Fruit fly (Drosophila melanogaster) whole organism, embryonic: ENCODE measurements around the gene Or67a.

ENCODE experiments used
- B-H2 ChIP-seq: fragments of 200-800 bp; sonication (Bioruptor generic); optimal IDR thresholded peaks from 2 replicates; lab custom pipeline; 2018; ENCODE audit warnings: missing biosample characterization, mild to moderate bottlenecking, missing genetic modification characterization
- CG10267 ChIP-seq: fragments of 200-800 bp; sonication (Bioruptor generic); optimal IDR thresholded peaks from 2 replicates; lab custom pipeline; 2018; ENCODE audit warnings: missing biosample characterization, mild to moderate bottlenecking, missing genetic modification characterization, moderate library complexity
- CG10654 ChIP-seq: fragments of 200-800 bp; sonication (Bioruptor generic); optimal IDR thresholded peaks from 2 replicates; lab custom pipeline; 2016; ENCODE audit warnings: missing biosample characterization, missing genetic modification characterization
- CG10979 ChIP-seq: fragments of 200-800 bp; sonication (Bioruptor generic); optimal IDR thresholded peaks from 2 replicates; lab custom pipeline; 2018; ENCODE audit warnings: missing biosample characterization, mild to moderate bottlenecking, missing genetic modification characterization, moderate library complexity
- CG11723 ChIP-seq: fragments of 200-800 bp; sonication (Bioruptor generic); optimal IDR thresholded peaks from 2 replicates; lab custom pipeline; 2017; ENCODE audit warnings: missing biosample characterization, mild to moderate bottlenecking, missing genetic modification characterization
- CG12942 ChIP-seq: fragments of 200-800 bp; sonication (Bioruptor generic); optimal IDR thresholded peaks from 3 replicates; lab custom pipeline; 2016; ENCODE audit warnings: missing biosample characterization, missing genetic modification characterization
- CG1647 ChIP-seq: fragments of 200-800 bp; sonication (Bioruptor generic); optimal IDR thresholded peaks from 3 replicates; lab custom pipeline; 2016; ENCODE audit warnings: missing biosample characterization, missing genetic modification characterization
- CG16779 ChIP-seq: fragments of 200-800 bp; sonication (Bioruptor generic); IDR thresholded peaks from 2 replicates; pipeline ENCODE4 v1.3.6; 2022; ENCODE audit warnings: missing biosample characterization, missing genetic modification characterization
- CG18262 ChIP-seq: fragments of 200-800 bp; optimal IDR thresholded peaks from 3 replicates; lab custom pipeline; 2019; ENCODE audit warnings: missing biosample characterization, mild to moderate bottlenecking, missing genetic modification characterization, moderate library complexity
- CG2120 ChIP-seq: fragments of 200-800 bp; sonication (Bioruptor generic); optimal IDR thresholded peaks from 3 replicates; lab custom pipeline; 2016; ENCODE audit warnings: missing biosample characterization, missing genetic modification characterization
- CG32532 ChIP-seq: fragments of 200-800 bp; sonication (Bioruptor generic); IDR thresholded peaks from 2 replicates; pipeline ENCODE4 v1.3.6; 2022; ENCODE audit warnings: missing biosample characterization, missing genetic modification characterization
- CG4617 ChIP-seq: fragments of 200-800 bp; sonication (Bioruptor generic); optimal IDR thresholded peaks from 3 replicates; lab custom pipeline; 2016; ENCODE audit warnings: missing biosample characterization, missing genetic modification characterization, borderline replicate concordance
- CG4707 ChIP-seq: fragments of 200-800 bp; sonication (Bioruptor generic); optimal IDR thresholded peaks from 2 replicates; lab custom pipeline; 2018; ENCODE audit warnings: missing biosample characterization, mild to moderate bottlenecking, missing genetic modification characterization, moderate library complexity
- CG5180 ChIP-seq: fragments of 200-800 bp; sonication (Bioruptor generic); optimal IDR thresholded peaks from 3 replicates; lab custom pipeline; 2017; ENCODE audit warnings: missing biosample characterization, missing genetic modification characterization, mild to moderate bottlenecking, moderate library complexity, missing genetic modification reagents
- CG6765 ChIP-seq: fragments of 200-800 bp; sonication (Bioruptor generic); optimal IDR thresholded peaks from 3 replicates; lab custom pipeline; 2017; ENCODE audit warnings: missing biosample characterization, mild to moderate bottlenecking, missing genetic modification characterization
- CG7271 ChIP-seq: fragments of 200-800 bp; sonication (Bioruptor generic); optimal IDR thresholded peaks from 2 replicates; lab custom pipeline; 2018; ENCODE audit warnings: missing biosample characterization, mild to moderate bottlenecking, missing genetic modification characterization, moderate library complexity
- CG7372 ChIP-seq: fragments of 200-800 bp; sonication (Bioruptor generic); IDR thresholded peaks from 2 replicates; pipeline ENCODE4 v1.3.6; 2022; ENCODE audit warnings: missing biosample characterization, missing genetic modification characterization
- CG7786 ChIP-seq: fragments of 200-800 bp; sonication (Bioruptor generic); optimal IDR thresholded peaks from 2 replicates; lab custom pipeline; 2016; ENCODE audit warnings: missing biosample characterization, missing genetic modification characterization
- CG7963 ChIP-seq: fragments of 200-800 bp; sonication (Bioruptor generic); IDR thresholded peaks from 3 replicates; pipeline ENCODE4 v1.3.6; 2022; ENCODE audit warnings: missing biosample characterization, missing genetic modification characterization; ENCODE audit not compliant: partially characterized antibody
- CG8290 ChIP-seq, 3 experiments: fragments of 200-800 bp; sonication (Bioruptor generic); optimal IDR thresholded peaks; 2 replicates each; lab custom pipeline; 2016 to 2019; ENCODE audit warnings: missing biosample characterization in 3 of 3, missing genetic modification characterization in 3 of 3, mild to moderate bottlenecking in 2 of 3, moderate library complexity in 1 of 3
- CG9797 ChIP-seq: fragments of 200-800 bp; sonication (Bioruptor generic); optimal IDR thresholded peaks from 3 replicates; lab custom pipeline; 2018; ENCODE audit warnings: missing biosample characterization, mild to moderate bottlenecking, missing genetic modification characterization
- D19A ChIP-seq: fragments of 200-800 bp; optimal IDR thresholded peaks from 3 replicates; lab custom pipeline; 2019; ENCODE audit warnings: missing biosample characterization, mild to moderate bottlenecking, missing genetic modification characterization, moderate library complexity
- Deaf1 ChIP-seq: fragments of 200-800 bp; optimal IDR thresholded peaks from 3 replicates; lab custom pipeline; 2019; ENCODE audit warnings: missing biosample characterization, mild to moderate bottlenecking, missing genetic modification characterization, moderate library complexity
- Doc2 ChIP-seq: fragments of 200-800 bp; sonication (Bioruptor generic); IDR thresholded peaks from 2 replicates; pipeline ENCODE4 v1.3.6; 2022; ENCODE audit warnings: missing biosample characterization, missing genetic modification characterization
- Fer1 ChIP-seq: fragments of 200-800 bp; sonication (Bioruptor generic); optimal IDR thresholded peaks from 2 replicates; lab custom pipeline; 2017; ENCODE audit warnings: missing biosample characterization, mild to moderate bottlenecking, missing genetic modification characterization
- H15 ChIP-seq: fragments of 200-800 bp; sonication (Bioruptor generic); IDR thresholded peaks from 3 replicates; pipeline ENCODE4 v1.3.6; 2022; ENCODE audit warnings: missing biosample characterization, missing genetic modification characterization
- H2.0 ChIP-seq: fragments of 200-800 bp; sonication (Bioruptor generic); IDR thresholded peaks from 2 replicates; pipeline ENCODE4 v1.3.6; 2022; ENCODE audit warnings: missing biosample characterization, missing genetic modification characterization
- HLH4C ChIP-seq: fragments of 200-800 bp; sonication (Bioruptor generic); IDR thresholded peaks from 3 replicates; pipeline ENCODE4 v1.3.6; 2022; ENCODE audit warnings: missing biosample characterization, missing genetic modification characterization; ENCODE audit not compliant: partially characterized antibody
- Hr39 ChIP-seq: fragments of >200 bp; optimal IDR thresholded peaks from 2 replicates; lab custom pipeline; 2017
- Jarid2 ChIP-seq: fragments of 200-800 bp; sonication (Bioruptor generic); optimal IDR thresholded peaks from 3 replicates; lab custom pipeline; 2017; ENCODE audit warnings: mild to moderate bottlenecking, missing biosample characterization, missing genetic modification reagents, missing genetic modification characterization
- Mes4 ChIP-seq: fragments of 200-800 bp; sonication (Bioruptor generic); optimal IDR thresholded peaks from 2 replicates; lab custom pipeline; 2016; ENCODE audit warnings: missing biosample characterization, missing genetic modification characterization
- Opbp ChIP-seq: fragments of 200-800 bp; sonication (Bioruptor generic); IDR thresholded peaks from 3 replicates; pipeline ENCODE4 v1.3.6; 2022; ENCODE audit warnings: missing biosample characterization, missing genetic modification characterization; ENCODE audit not compliant: partially characterized antibody
- cato ChIP-seq: fragments of 200-800 bp; sonication (Bioruptor generic); optimal IDR thresholded peaks from 2 replicates; lab custom pipeline; 2016; ENCODE audit warnings: missing biosample characterization, missing genetic modification characterization, borderline replicate concordance
- ci ChIP-seq: fragments of 200-800 bp; sonication (Bioruptor generic); IDR thresholded peaks from 3 replicates; pipeline ENCODE4 v1.3.6; 2022; ENCODE audit warnings: missing biosample characterization, missing genetic modification characterization
- gsb ChIP-seq: fragments of 200-800 bp; sonication (Bioruptor generic); IDR thresholded peaks from 2 replicates; pipeline ENCODE4 v1.3.6; 2022; ENCODE audit warnings: missing biosample characterization, missing genetic modification characterization
- nerfin-1 ChIP-seq: fragments of 200-800 bp; sonication (Bioruptor generic); optimal IDR thresholded peaks from 3 replicates; lab custom pipeline; 2019; ENCODE audit warnings: missing biosample characterization, mild to moderate bottlenecking, missing genetic modification characterization, moderate library complexity
- nom ChIP-seq: fragments of 200-800 bp; sonication (Bioruptor generic); optimal IDR thresholded peaks from 2 replicates; lab custom pipeline; 2017; ENCODE audit warnings: missing biosample characterization, missing genetic modification characterization, mild to moderate bottlenecking, moderate library complexity, missing genetic modification reagents
- otp ChIP-seq: fragments of 200-800 bp; sonication (Bioruptor generic); IDR thresholded peaks from 3 replicates; pipeline ENCODE4, ENCODE4 v1.3.6; 2022; ENCODE audit warnings: missing biosample characterization, missing genetic modification characterization
- pfk ChIP-seq: fragments of 200-800 bp; sonication (Bioruptor generic); optimal IDR thresholded peaks from 2 replicates; lab custom pipeline; 2018; ENCODE audit warnings: missing biosample characterization, mild to moderate bottlenecking, missing genetic modification characterization, moderate library complexity
- pum ChIP-seq: fragments of 200-800 bp; sonication (Bioruptor generic); optimal IDR thresholded peaks from 2 replicates; lab custom pipeline; 2016; ENCODE audit warnings: missing biosample characterization, missing genetic modification characterization
- sd ChIP-seq: fragments of 200-800 bp; sonication (Bioruptor generic); optimal IDR thresholded peaks from 3 replicates; lab custom pipeline; 2018; ENCODE audit warnings: missing biosample characterization, mild to moderate bottlenecking, missing genetic modification characterization, moderate library complexity
- so ChIP-seq: fragments of 200-800 bp; sonication (Bioruptor generic); IDR thresholded peaks from 3 replicates; pipeline ENCODE4 v1.3.6; 2022; ENCODE audit warnings: missing biosample characterization, missing genetic modification characterization
- sug ChIP-seq: fragments of 200-800 bp; optimal IDR thresholded peaks from 2 replicates; lab custom pipeline; 2019; ENCODE audit warnings: missing biosample characterization, mild to moderate bottlenecking, missing genetic modification characterization, moderate library complexity
- toy ChIP-seq: fragments of 200-800 bp; sonication (Bioruptor generic); IDR thresholded peaks from 2 replicates; pipeline ENCODE4 v1.3.6; 2022; ENCODE audit warnings: missing biosample characterization, missing genetic modification characterization
- trh ChIP-seq: fragments of 200-800 bp; sonication (Bioruptor generic); optimal IDR thresholded peaks from 2 replicates; lab custom pipeline; 2016; ENCODE audit warnings: missing biosample characterization, missing genetic modification characterization
- wor ChIP-seq: fragments of 200-800 bp; sonication (Bioruptor generic); IDR thresholded peaks from 2 replicates; pipeline ENCODE4 v1.3.6; 2022; ENCODE audit warnings: missing biosample characterization, missing genetic modification characterization
- z ChIP-seq: fragments of 200-800 bp; sonication (Bioruptor generic); IDR thresholded peaks from 3 replicates; pipeline ENCODE4 v1.3.6; 2022; ENCODE audit warnings: missing biosample characterization, missing genetic modification characterization
- zfh1 ChIP-seq: fragments of 200-800 bp; sonication (Bioruptor generic); IDR thresholded peaks from 3 replicates; pipeline ENCODE4 v1.3.6; 2022; ENCODE audit warnings: missing biosample characterization, missing genetic modification characterization

Gene Or67a

dm6 chr3L:9511287-9512256 is 17.3 kb upstream of the Or67a start, which contains the start of gene RpS9 (continued):
- TF ChIP-seq CG10979 (tag; lab: Kevin White, UChicago) (peak; percentile 21), ci (GFP tag; lab: Robert Waterston, UW) (peak; percentile 49; the same call in 1 of the 3 replicates), Fer1 (GFP tag; lab: Kevin White, UChicago) (peak; percentile 57), pfk (GFP tag; lab: Kevin White, UChicago) (peak; percentile 70), cato (GFP tag; lab: Kevin White, UChicago) (no peak), Mes4 (peak; percentile 68), so (GFP tag; lab: Robert Waterston, UW) (0 out of 3 replicates have a peak, but pooled peaks have one; percentile 44), CG7271 (tag; lab: Kevin White, UChicago) (peak; percentile 20), toy (GFP tag; lab: Robert Waterston, UW) (no peak), z (GFP tag; lab: Robert Waterston, UW) (no peak), gsb (GFP tag; lab: Robert Waterston, UW) (no peak), D19A (tag; lab: Kevin White, UChicago) (no peak), CG9797 (GFP tag; lab: Kevin White, UChicago) (peak; percentile 74), CG16779 (GFP tag; lab: Robert Waterston, UW) (no peak), CG7372 (GFP tag; lab: Robert Waterston, UW) (no peak), CG8290 (GFP tag; optimal IDR thresholded peaks at IDR 0.05; lab: Kevin White, UChicago) (peak; percentile 20), CG8290 (tag; optimal IDR thresholded peaks at IDR 0.05; lab: Kevin White, UChicago) (peak in 1 of 2 experiments; percentile 65), H15 (GFP tag; lab: Robert Waterston, UW) (no peak), sd (no peak), CG10654 (GFP tag; lab: Kevin White, UChicago) (no peak), CG7786 (no peak), CG4617 (no peak), H2.0 (GFP tag; lab: Robert Waterston, UW) (no peak), pum (GFP tag; lab: Kevin White, UChicago) (no peak), CG18262 (tag; lab: Kevin White, UChicago) (peak; percentile 45), nerfin-1 (tag; lab: Kevin White, UChicago) (peak; percentile 52), Jarid2 (GFP tag; lab: Kevin White, UChicago) (peak; percentile 69), CG4707 (peak; percentile 9), Doc2 (GFP tag; lab: Robert Waterston, UW) (no peak), CG10267 (tag; lab: Kevin White, UChicago) (peak; percentile 46), Opbp (no peak), CG7963 (no peak), CG12942 (GFP tag; lab: Kevin White, UChicago) (no peak), HLH4C (peak; percentile 37; the same call in 1 of the 3 replicates), Hr39 (no peak), CG32532 (peak; percentile 38; the same call in 1 of the 2 replicates), CG5180 (GFP tag; lab: Kevin White, UChicago) (peak; percentile 4), otp (GFP tag; lab: Robert Waterston, UW) (no peak), sug (peak; percentile 39), CG1647 (no peak), B-H2 (GFP tag; lab: Kevin White, UChicago) (no peak), CG6765 (GFP tag; lab: Kevin White, UChicago) (peak; percentile 61), nom (GFP tag; lab: Kevin White, UChicago) (peak; percentile 67), wor (no peak), trh (GFP tag; lab: Kevin White, UChicago) (no peak), CG11723 (GFP tag; lab: Kevin White, UChicago) (no peak), CG2120 (no peak), Deaf1 (tag; lab: Kevin White, UChicago) (peak; percentile 27), zfh1 (no peak)
